Fruit fly (Drosophila melanogaster) whole organism, wandering third instar larva: ENCODE results near the gene ouib.

Experiments used
- Abd-B ChIP-seq: fragments of >200 bp; optimal IDR thresholded peaks from 2 replicates; lab custom pipeline; 2017; ENCODE audit warnings: missing biosample characterization, missing genetic modification characterization
- CG32264 ChIP-seq: fragments of 200-800 bp; sonication (Bioruptor generic); optimal IDR thresholded peaks from 2 replicates; lab custom pipeline; 2016; ENCODE audit warnings: missing biosample characterization, missing genetic modification characterization
- Dif ChIP-seq: fragments of 200-275, 200-300 bp; sonication (Bioruptor generic); optimal IDR thresholded peaks from 2 replicates; lab custom pipeline; 2018; ENCODE audit warnings: missing biosample characterization, missing genetic modification characterization; ENCODE audit not compliant: partially characterized antibody
- Hr78 ChIP-seq: fragments of >200 bp; optimal IDR thresholded peaks from 2 replicates; lab custom pipeline; 2017; ENCODE audit warnings: missing biosample characterization, missing genetic modification characterization
- OdsH ChIP-seq: fragments of 200-800 bp; sonication (Bioruptor generic); optimal IDR thresholded peaks from 2 replicates; lab custom pipeline; 2016; ENCODE audit warnings: missing biosample characterization, mild to moderate bottlenecking, missing genetic modification characterization
- dl ChIP-seq, 2 experiments: fragments of 175-275, 200-275 bp in 1 of 2; fragments of 200-275 bp in 1 of 2; sonication (Bioruptor generic); optimal IDR thresholded peaks; lab custom pipeline; 2018; ENCODE audit warnings: mild to moderate bottlenecking in 2 of 2, missing biosample characterization in 2 of 2, missing genetic modification characterization in 2 of 2, moderate library complexity in 2 of 2; ENCODE audit not compliant: partially characterized antibody in 2 of 2, insufficient read depth in 1 of 2
- fru ChIP-seq: fragments of 200-800 bp; sonication (Bioruptor generic); optimal IDR thresholded peaks from 3 replicates; lab custom pipeline; 2016; ENCODE audit warnings: missing biosample characterization, mild to moderate bottlenecking, missing genetic modification characterization
- lola ChIP-seq: fragments of >200 bp; optimal IDR thresholded peaks from 2 replicates; lab custom pipeline; 2017; ENCODE audit warnings: missing biosample characterization, missing genetic modification characterization
- pan ChIP-seq: fragments of >200 bp; optimal IDR thresholded peaks from 2 replicates; lab custom pipeline; 2017
- psq ChIP-seq: fragments of 200-800 bp; sonication (Bioruptor generic); optimal IDR thresholded peaks from 3 replicates; lab custom pipeline; 2017; ENCODE audit warnings: missing biosample characterization, mild to moderate bottlenecking, missing genetic modification characterization, moderate library complexity
- woc ChIP-seq: sonication (Bioruptor generic); optimal IDR thresholded peaks from 2 replicates; lab custom pipeline; 2016; ENCODE audit warnings: missing biosample characterization, mild to moderate bottlenecking, missing genetic modification characterization

- TF ChIP-seq Dif (no peak), lola (GFP tag; lab: Kevin White, UChicago) (no peak), OdsH (GFP tag; lab: Kevin White, UChicago) (peak; percentile 79), dl (GFP tag; optimal IDR thresholded peaks at IDR 0.05; lab: Kevin White, UChicago; ENCODE audit: insufficient read depth in 1 of 2, partially characterized antibody in 2 of 2) (no peak), Hr78 (GFP tag; lab: Kevin White, UChicago) (no peak), pan (no peak), fru (GFP tag; lab: Kevin White, UChicago) (peak; percentile 82), woc (GFP tag; lab: Kevin White, UChicago) (peak; percentile 95), Abd-B (GFP tag; lab: Kevin White, UChicago) (no peak), psq (GFP tag; lab: Kevin White, UChicago) (peak; percentile 70), CG32264 (GFP tag; lab: Kevin White, UChicago) (peak; percentile 49)
Measured at dm6 chr3R:8676560-8677000, 48.7 kb upstream of the ouib start, which contains the start of the genes Unc50, CG11755 and CG8043.
